Fruit fly (Drosophila melanogaster): Measurements from ENCODE around the gene Iris.
A peak's percentile ranks its signal among the peaks of the same experiment; 100 is the strongest.

Iris gene

DNA sequence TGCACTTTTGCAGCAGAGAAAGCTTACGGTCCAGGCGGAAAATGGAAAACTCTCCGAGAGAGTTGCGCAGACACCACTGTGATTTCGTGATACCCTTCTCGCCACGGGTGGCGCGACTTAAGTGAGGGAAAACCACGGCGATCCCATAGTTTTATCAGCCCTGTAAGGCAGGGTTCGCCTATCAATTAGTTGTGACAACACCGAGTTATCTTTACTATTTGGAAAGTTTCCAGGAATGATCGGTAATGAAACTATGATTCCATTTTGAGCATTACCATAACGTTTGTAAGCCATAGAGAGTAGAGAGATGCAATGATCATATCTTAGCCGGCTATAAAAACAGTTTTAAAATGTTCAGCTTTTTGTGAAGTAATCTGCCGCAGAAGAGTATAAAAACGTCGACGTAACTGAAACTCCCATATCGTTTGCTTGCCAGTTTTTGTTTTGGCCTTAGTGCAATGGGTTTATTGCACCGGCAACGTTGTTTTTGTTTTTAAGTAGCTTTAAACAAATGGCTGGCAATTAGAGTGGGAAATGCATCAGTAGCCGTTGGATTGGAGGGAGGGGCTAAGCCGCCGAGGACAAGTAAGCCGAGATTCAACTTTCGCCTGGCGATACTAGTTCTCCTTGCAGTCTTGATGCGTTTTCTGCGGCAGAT, 22.8 kb upstream of the Iris start:
- TF ChIP-seq CG11617 (GFP tag; optimal IDR thresholded peaks at IDR 0.05) (no peak), CG7101 (tag; optimal IDR thresholded peaks at IDR 0.05) (no peak), tj (GFP tag; optimal IDR thresholded peaks at IDR 0.05) (no peak), Crg-1 (GFP tag; optimal IDR thresholded peaks at IDR 0.05) (no peak), Clk (GFP tag; optimal IDR thresholded peaks at IDR 0.05) (no peak), bab1 (GFP tag; optimal IDR thresholded peaks at IDR 0.05) (no peak), CG33017 (tag; optimal IDR thresholded peaks at IDR 0.05) (no peak), pad (GFP tag; optimal IDR thresholded peaks at IDR 0.05) (no peak), kay (GFP tag; ENCODE audit: borderline replicate concordance) (no peak), CG1620 (GFP tag; optimal IDR thresholded peaks at IDR 0.05) (no peak)

DNA sequence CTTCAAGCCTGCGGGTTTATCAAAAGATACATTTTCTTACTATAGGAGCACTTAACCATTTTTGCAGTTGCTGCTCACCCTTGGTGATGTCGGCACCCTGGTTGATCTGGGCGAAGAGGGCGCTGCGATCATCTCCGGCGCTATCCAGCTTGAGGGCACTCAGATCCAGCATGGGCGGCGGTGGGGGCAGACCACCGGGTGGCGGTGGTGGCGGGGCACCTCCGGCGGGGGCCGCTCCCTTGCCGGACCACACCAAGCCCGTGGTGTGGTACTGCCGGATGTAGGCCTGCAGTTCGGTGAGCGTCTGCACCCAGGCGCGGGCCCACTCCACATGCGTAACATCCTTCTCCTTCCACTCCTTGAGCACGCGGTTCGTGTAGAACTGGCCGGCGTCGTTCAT, 18.8 kb upstream of the Iris start:
- no peak for TF ChIP-seq CG7101 (tag; optimal IDR thresholded peaks at IDR 0.05)
- TF ChIP-seq ovo (GFP tag; optimal IDR thresholded peaks at IDR 0.05), result no peak
- TF ChIP-seq cic (GFP tag; optimal IDR thresholded peaks at IDR 0.05), result no peak
- TF ChIP-seq CG5204 (GFP tag; optimal IDR thresholded peaks at IDR 0.05), result no peak
- TF ChIP-seq CG11617 (GFP tag; optimal IDR thresholded peaks at IDR 0.05), result no peak
- no peak for TF ChIP-seq tj (GFP tag; optimal IDR thresholded peaks at IDR 0.05)
- TF ChIP-seq cnc (optimal IDR thresholded peaks at IDR 0.05), result no peak
- TF ChIP-seq pad (GFP tag; optimal IDR thresholded peaks at IDR 0.05), result no peak
- no peak for TF ChIP-seq kay (GFP tag; ENCODE audit: borderline replicate concordance)
- TF ChIP-seq Crg-1 (GFP tag; optimal IDR thresholded peaks at IDR 0.05), result no peak
- TF ChIP-seq CG33017 (tag; optimal IDR thresholded peaks at IDR 0.05), result no peak
- TF ChIP-seq Clk (GFP tag; optimal IDR thresholded peaks at IDR 0.05), result no peak
- TF ChIP-seq bab1 (GFP tag; optimal IDR thresholded peaks at IDR 0.05), result no peak
- no peak for TF ChIP-seq CG7045 (GFP tag; optimal IDR thresholded peaks at IDR 0.05)
- no peak for TF ChIP-seq CG12768 (GFP tag; optimal IDR thresholded peaks at IDR 0.05)
- no peak for TF ChIP-seq Mnt (GFP tag; optimal IDR thresholded peaks at IDR 0.05)
- no peak for TF ChIP-seq CG1620 (GFP tag; optimal IDR thresholded peaks at IDR 0.05)
- no peak for TF ChIP-seq toe (GFP tag; optimal IDR thresholded peaks at IDR 0.05)
- no peak for TF ChIP-seq Hr96 (GFP tag; optimal IDR thresholded peaks at IDR 0.05)
- no peak for TF ChIP-seq CG14711 (tag; optimal IDR thresholded peaks at IDR 0.05)

DNA sequence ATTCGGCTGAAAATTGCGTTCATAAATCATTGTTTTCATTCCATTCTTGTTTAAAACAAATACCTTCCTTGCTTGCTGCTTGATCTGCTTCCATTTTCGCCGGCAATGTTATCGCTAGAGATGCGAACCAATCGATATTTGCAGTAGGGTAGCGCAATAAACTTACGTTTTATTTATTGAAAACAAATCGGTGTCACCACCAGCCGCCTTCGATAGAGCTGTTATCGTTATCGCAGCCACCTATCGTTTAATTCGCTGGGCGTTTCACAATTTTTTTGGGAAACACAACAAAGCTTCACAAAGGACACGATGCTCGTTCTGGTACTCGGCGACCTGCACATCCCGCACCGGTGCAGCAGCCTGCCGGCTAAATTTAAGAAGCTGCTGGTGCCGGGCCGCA, 16.7 kb upstream of the Iris start, which contains the start of the genes Tfb4 and Vps29:
TSS of gene Tfb4 (minus strand) at position 124 of the 400 bp plus-strand sequence.
TSS of gene Vps29 (plus strand) at position 213 of the 400 bp plus-strand sequence.
- TF ChIP-seq kay (GFP tag; ENCODE audit: borderline replicate concordance) (no peak), ovo (GFP tag; optimal IDR thresholded peaks at IDR 0.05) (peak; percentile 14), CG33017 (tag; optimal IDR thresholded peaks at IDR 0.05) (peak; percentile 14), Clk (GFP tag; optimal IDR thresholded peaks at IDR 0.05) (no peak), tj (GFP tag; optimal IDR thresholded peaks at IDR 0.05) (peak; percentile 19), Crg-1 (GFP tag; optimal IDR thresholded peaks at IDR 0.05) (peak; percentile 48), CG1620 (GFP tag; optimal IDR thresholded peaks at IDR 0.05) (peak; percentile 40), Hr96 (GFP tag; optimal IDR thresholded peaks at IDR 0.05) (peak; percentile 62), CG5204 (GFP tag; optimal IDR thresholded peaks at IDR 0.05) (no peak), CG7045 (GFP tag; optimal IDR thresholded peaks at IDR 0.05) (no peak), Mnt (GFP tag; optimal IDR thresholded peaks at IDR 0.05) (peak; percentile 47), toe (GFP tag; optimal IDR thresholded peaks at IDR 0.05) (no peak), CG12768 (GFP tag; optimal IDR thresholded peaks at IDR 0.05) (no peak), cic (GFP tag; optimal IDR thresholded peaks at IDR 0.05) (peak; percentile 27), CG11617 (GFP tag; optimal IDR thresholded peaks at IDR 0.05) (peak; percentile 36), cnc (optimal IDR thresholded peaks at IDR 0.05) (no peak), CG7101 (tag; optimal IDR thresholded peaks at IDR 0.05) (peak; percentile 62), CG14711 (tag; optimal IDR thresholded peaks at IDR 0.05) (peak; percentile 52), pad (GFP tag; optimal IDR thresholded peaks at IDR 0.05) (no peak), bab1 (GFP tag; optimal IDR thresholded peaks at IDR 0.05) (peak; percentile 73)

DNA sequence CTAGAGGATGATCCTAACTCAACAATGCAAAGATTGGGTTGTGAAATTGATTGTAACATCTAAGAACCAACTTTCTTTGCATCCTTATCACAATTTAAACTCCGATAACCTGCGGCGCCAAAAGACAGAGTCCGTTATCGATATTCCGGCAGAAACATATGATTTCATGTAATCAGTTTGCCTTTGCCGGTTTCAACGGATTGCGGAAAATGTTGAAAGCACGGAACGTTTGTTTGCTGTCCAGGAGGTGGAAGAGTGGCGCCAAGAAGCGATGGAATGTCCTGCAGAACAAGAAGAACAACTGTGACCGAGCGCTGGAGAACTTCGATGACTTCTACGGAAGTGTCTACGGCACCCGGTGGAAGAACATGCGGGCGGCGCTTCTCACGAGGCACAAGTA, 13.8 kb upstream of the Iris start:
- TF ChIP-seq CG7101 (tag; optimal IDR thresholded peaks at IDR 0.05), result no peak
- TF ChIP-seq kay (GFP tag; ENCODE audit: borderline replicate concordance), result no peak

DNA sequence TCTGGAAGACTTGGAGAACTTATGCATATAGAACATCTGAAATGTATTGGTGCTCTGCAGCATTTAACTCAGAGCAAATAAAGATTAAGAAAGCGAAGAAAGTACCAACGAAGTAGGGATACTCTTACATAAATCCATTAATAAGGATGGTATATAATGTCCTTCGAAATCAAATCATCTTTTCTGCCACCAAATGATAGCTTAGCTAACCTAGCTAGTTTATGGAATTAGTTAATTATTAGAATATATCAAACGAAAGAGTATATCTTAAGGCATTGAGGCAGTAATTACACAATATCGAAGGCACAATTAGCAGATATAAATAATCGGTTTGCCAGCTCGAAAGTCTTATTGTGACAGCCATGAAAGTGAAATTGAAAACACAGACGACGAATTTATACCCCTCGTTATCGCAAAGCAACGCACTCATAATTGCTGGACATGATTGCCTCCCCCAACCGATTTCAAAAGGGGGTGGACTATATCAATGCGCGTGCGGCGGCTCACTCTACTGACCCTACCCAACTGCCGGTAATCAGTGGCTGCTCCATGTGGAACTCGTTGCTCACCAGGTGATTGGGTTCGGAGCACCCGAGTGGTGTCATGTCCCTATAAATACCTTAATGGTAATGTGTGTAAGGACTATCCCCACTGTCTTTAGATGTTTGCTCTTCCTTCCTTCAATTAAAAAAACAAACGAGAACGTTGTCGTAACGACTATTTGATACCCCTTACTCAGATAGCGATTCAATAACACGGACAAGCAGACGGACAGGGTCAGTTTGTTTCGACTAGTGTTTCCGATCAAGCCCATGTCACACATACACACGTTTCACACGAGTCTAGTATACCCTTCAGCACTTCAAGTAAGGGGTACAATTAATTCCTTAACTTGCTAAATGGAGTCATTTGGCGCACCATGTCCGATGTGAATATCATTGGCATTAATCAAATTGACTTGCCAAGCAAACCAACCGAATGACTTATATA, 10.8 kb upstream of the Iris start:
- TF ChIP-seq CG12768 (GFP tag; optimal IDR thresholded peaks at IDR 0.05), result no peak
- TF ChIP-seq toe (GFP tag; optimal IDR thresholded peaks at IDR 0.05), result peak; percentile 1

DNA sequence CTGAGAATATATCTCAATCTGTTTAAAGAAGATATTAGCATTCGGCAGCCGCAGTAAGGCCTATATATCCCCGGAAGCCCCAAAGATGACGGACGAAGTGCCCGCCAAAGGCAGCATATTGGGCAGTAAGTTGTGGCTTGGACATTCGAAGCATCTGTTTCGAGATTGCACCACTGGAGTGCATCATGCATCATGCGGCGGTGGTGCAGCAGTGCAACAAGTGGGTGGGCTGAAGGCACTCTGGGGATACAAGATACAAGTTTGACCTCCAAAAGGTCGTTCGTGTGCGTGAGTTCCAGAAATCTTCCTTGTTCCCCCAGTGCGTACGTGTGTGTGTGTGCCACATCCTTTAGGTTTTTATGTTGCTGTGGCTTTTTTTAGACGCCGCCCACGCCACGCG, 9.4 kb upstream of the Iris start:
- no peak for TF ChIP-seq CG1620 (GFP tag; optimal IDR thresholded peaks at IDR 0.05)
- no peak for TF ChIP-seq cic (GFP tag; optimal IDR thresholded peaks at IDR 0.05)
- TF ChIP-seq CG7101 (tag; optimal IDR thresholded peaks at IDR 0.05), result no peak
- TF ChIP-seq cnc (optimal IDR thresholded peaks at IDR 0.05), result no peak
- no peak for TF ChIP-seq CG33017 (tag; optimal IDR thresholded peaks at IDR 0.05)
- TF ChIP-seq Hr96 (GFP tag; optimal IDR thresholded peaks at IDR 0.05), result no peak
- TF ChIP-seq CG11617 (GFP tag; optimal IDR thresholded peaks at IDR 0.05), result no peak
- TF ChIP-seq CG14711 (tag; optimal IDR thresholded peaks at IDR 0.05), result no peak
- TF ChIP-seq Crg-1 (GFP tag; optimal IDR thresholded peaks at IDR 0.05), result no peak
- no peak for TF ChIP-seq kay (GFP tag; ENCODE audit: borderline replicate concordance)
- no peak for TF ChIP-seq bab1 (GFP tag; optimal IDR thresholded peaks at IDR 0.05)
- TF ChIP-seq Mnt (GFP tag; optimal IDR thresholded peaks at IDR 0.05), result no peak
- no peak for TF ChIP-seq Clk (GFP tag; optimal IDR thresholded peaks at IDR 0.05)
- no peak for TF ChIP-seq pad (GFP tag; optimal IDR thresholded peaks at IDR 0.05)
- no peak for TF ChIP-seq CG5204 (GFP tag; optimal IDR thresholded peaks at IDR 0.05)
- TF ChIP-seq tj (GFP tag; optimal IDR thresholded peaks at IDR 0.05), result no peak
- no peak for TF ChIP-seq toe (GFP tag; optimal IDR thresholded peaks at IDR 0.05)
- no peak for TF ChIP-seq ovo (GFP tag; optimal IDR thresholded peaks at IDR 0.05)

Data from whole organism, adult.